In the genomic region with DNA sequence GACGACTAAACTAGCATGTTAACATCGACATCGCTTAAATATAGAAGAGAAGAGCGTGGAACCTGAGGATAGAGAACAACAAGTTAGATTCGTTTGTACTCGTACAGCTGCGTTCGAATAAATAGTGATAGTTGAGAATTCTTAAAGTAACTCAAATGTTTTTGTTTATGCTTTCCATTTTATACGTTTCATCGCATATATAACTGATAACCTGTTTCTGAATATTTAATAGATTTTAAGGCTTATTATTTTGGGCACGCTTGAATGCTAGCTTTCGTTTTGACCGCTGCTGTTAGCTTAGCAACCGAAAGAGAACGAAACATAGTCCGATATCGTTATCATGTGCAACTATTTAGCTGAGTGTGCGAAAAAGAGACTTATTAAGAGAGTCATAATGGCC, we compare ENCODE assay signal across 1 fruit fly cellular context.
TF ChIP-seq lines count a peak whose summit lies in the region.

No protein-coding gene starts in this region.

TF ChIP-seq in whole organism, embryonic, 481 proteins besides CTCF, POLR2A, EP300 and RAD21 (continued from another document and continues in another):
- TF ChIP-seq Taf1 (GFP tag; IDR thresholded peaks at IDR 0.05; lab: Robert Waterston, UW) (peak; percentile 96), emc (GFP tag; optimal IDR thresholded peaks at IDR 0.05; lab: Kevin White, UChicago) (peak; percentile 94), cwo (GFP tag; optimal IDR thresholded peaks at IDR 0.05; lab: Kevin White, UChicago) (peak; percentile 97), CG4360 (GFP tag; IDR thresholded peaks at IDR 0.05; lab: Robert Waterston, UW) (0 out of 2 replicates have a peak, but pooled peaks have one; percentile 31), lilli (GFP tag; optimal IDR thresholded peaks at IDR 0.05; lab: Kevin White, UChicago) (peak; percentile 99), bigmax (GFP tag; optimal IDR thresholded peaks at IDR 0.05; lab: Kevin White, UChicago) (peak; percentile 62), D19A (tag; optimal IDR thresholded peaks at IDR 0.05; lab: Kevin White, UChicago) (peak; percentile 84), Nf-YC (tag; optimal IDR thresholded peaks at IDR 0.05; lab: Kevin White, UChicago) (peak; percentile 80), twi (tag; optimal IDR thresholded peaks at IDR 0.05; lab: Kevin White, UChicago) (peak; percentile 74), so (GFP tag; IDR thresholded peaks at IDR 0.05; lab: Robert Waterston, UW) (peak; percentile 95), fd96Cb (tag; optimal IDR thresholded peaks at IDR 0.05; lab: Kevin White, UChicago) (peak; percentile 80), ci (GFP tag; IDR thresholded peaks at IDR 0.05; lab: Robert Waterston, UW) (peak; percentile 96), pnt (GFP tag; optimal IDR thresholded peaks at IDR 0.05; lab: Kevin White, UChicago) (peak; percentile 62), Kr (GFP tag; optimal IDR thresholded peaks at IDR 0.05; lab: Kevin White, UChicago) (no peak), CG17385 (GFP tag; optimal IDR thresholded peaks at IDR 0.05; lab: Kevin White, UChicago) (peak; percentile 94), gcm2 (GFP tag; optimal IDR thresholded peaks at IDR 0.05; lab: Kevin White, UChicago) (peak; percentile 87), Awh (GFP tag; IDR thresholded peaks at IDR 0.05; lab: Robert Waterston, UW) (peak; percentile 82), mld (GFP tag; IDR thresholded peaks at IDR 0.05; lab: Robert Waterston, UW; ENCODE audit: partially characterized antibody) (no peak), CG7987 (GFP tag; optimal IDR thresholded peaks at IDR 0.05; lab: Kevin White, UChicago) (peak; percentile 91), CG12155 (GFP tag; optimal IDR thresholded peaks at IDR 0.05; lab: Kevin White, UChicago) (peak; percentile 95), prd (optimal IDR thresholded peaks at IDR 0.05; lab: Kevin White, UChicago) (no peak), prd (GFP tag; IDR thresholded peaks at IDR 0.05; lab: Robert Waterston, UW) (peak; percentile 96), HHEX (GFP tag; optimal IDR thresholded peaks at IDR 0.05; lab: Kevin White, UChicago) (peak; percentile 97), ranshi (GFP tag; IDR thresholded peaks at IDR 0.05; lab: Robert Waterston, UW) (peak; percentile 96), CG13624 (GFP tag; optimal IDR thresholded peaks at IDR 0.05; lab: Kevin White, UChicago) (peak; percentile 98), sd (tag; optimal IDR thresholded peaks at IDR 0.05; lab: Kevin White, UChicago) (peak; percentile 94), gsb-n (tag; optimal IDR thresholded peaks at IDR 0.05; lab: Kevin White, UChicago) (peak; percentile 71), CG9609 (GFP tag; optimal IDR thresholded peaks at IDR 0.05; lab: Kevin White, UChicago) (peak; percentile 90), toy (GFP tag; IDR thresholded peaks at IDR 0.05; lab: Robert Waterston, UW) (peak; percentile 92), CG4282 (GFP tag; optimal IDR thresholded peaks at IDR 0.05; lab: Kevin White, UChicago) (peak; percentile 89), CG10959 (GFP tag; IDR thresholded peaks at IDR 0.05; lab: Robert Waterston, UW) (peak; percentile 72), yki (optimal IDR thresholded peaks at IDR 0.05; lab: Kevin White, UChicago) (no peak), Stat92E (GFP tag; optimal IDR thresholded peaks at IDR 0.05; lab: Kevin White, UChicago) (no peak), Spps (tag; optimal IDR thresholded peaks at IDR 0.05; lab: Kevin White, UChicago) (peak; percentile 55), ap (GFP tag; IDR thresholded peaks at IDR 0.05; lab: Robert Waterston, UW) (peak; percentile 81), CG10431 (GFP tag; optimal IDR thresholded peaks at IDR 0.05; lab: Kevin White, UChicago) (peak; percentile 15), CG10321 (GFP tag; IDR thresholded peaks at IDR 0.05; lab: Robert Waterston, UW) (peak; percentile 75), usp (GFP tag; optimal IDR thresholded peaks at IDR 0.05; lab: Kevin White, UChicago) (no peak), CG11723 (GFP tag; optimal IDR thresholded peaks at IDR 0.05; lab: Kevin White, UChicago) (peak; percentile 87), salm (tag; optimal IDR thresholded peaks at IDR 0.05; lab: Kevin White, UChicago) (peak; percentile 89), CG8765 (GFP tag; IDR thresholded peaks at IDR 0.05; lab: Robert Waterston, UW) (peak; percentile 85; the same call in 1 of the 2 replicates), lab (GFP tag; optimal IDR thresholded peaks at IDR 0.05; lab: Kevin White, UChicago) (peak; percentile 99), her (GFP tag; optimal IDR thresholded peaks at IDR 0.05; lab: Kevin White, UChicago) (peak; percentile 95), Xrp1 (GFP tag; IDR thresholded peaks at IDR 0.05; lab: Robert Waterston, UW) (peak; percentile 92), CG15073 (GFP tag; optimal IDR thresholded peaks at IDR 0.05; lab: Kevin White, UChicago) (peak; percentile 28), Drgx (GFP tag; IDR thresholded peaks at IDR 0.05; lab: Robert Waterston, UW) (peak; percentile 99), CoRest (tag; optimal IDR thresholded peaks at IDR 0.05; lab: Kevin White, UChicago) (peak; percentile 96), CG6791 (GFP tag; IDR thresholded peaks at IDR 0.05; lab: Robert Waterston, UW; ENCODE audit: partially characterized antibody) (no peak), HLH54F (GFP tag; optimal IDR thresholded peaks at IDR 0.05; lab: Kevin White, UChicago) (peak; percentile 96), sr (GFP tag; IDR thresholded peaks at IDR 0.05; lab: Robert Waterston, UW) (peak; percentile 65; the same call in 1 of the 3 replicates), p53 (GFP tag; optimal IDR thresholded peaks at IDR 0.05; lab: Kevin White, UChicago) (peak; percentile 29), Ptx1 (GFP tag; IDR thresholded peaks at IDR 0.05; lab: Robert Waterston, UW) (peak; percentile 97), cg (GFP tag; optimal IDR thresholded peaks at IDR 0.05; lab: Kevin White, UChicago) (no peak), z (GFP tag; IDR thresholded peaks at IDR 0.05; lab: Robert Waterston, UW) (peak; percentile 32; the same call in 1 of the 3 replicates), CG5180 (GFP tag; optimal IDR thresholded peaks at IDR 0.05; lab: Kevin White, UChicago) (no peak), CG9437 (GFP tag; optimal IDR thresholded peaks at IDR 0.05; lab: Kevin White, UChicago) (peak; percentile 85), MBD-R2 (GFP tag; IDR thresholded peaks at IDR 0.05; lab: Robert Waterston, UW) (peak; percentile 98), C15 (GFP tag; IDR thresholded peaks at IDR 0.05; lab: Robert Waterston, UW) (peak; percentile 96), bsh (GFP tag; optimal IDR thresholded peaks at IDR 0.05; lab: Kevin White, UChicago) (peak; percentile 88 to 96), phol (tag; optimal IDR thresholded peaks at IDR 0.05; lab: Kevin White, UChicago) (peak; percentile 84), h (optimal IDR thresholded peaks at IDR 0.05; lab: Kevin White, UChicago) (no peak), CG31365 (tag; optimal IDR thresholded peaks at IDR 0.05; lab: Kevin White, UChicago) (peak; percentile 88), CG2875 (GFP tag; optimal IDR thresholded peaks at IDR 0.05; lab: Kevin White, UChicago) (peak; percentile 60), zfh1 (GFP tag; IDR thresholded peaks at IDR 0.05; lab: Robert Waterston, UW) (peak; percentile 93), Lhr (GFP tag; optimal IDR thresholded peaks at IDR 0.05; lab: Kevin White, UChicago) (peak; percentile 25), CG10267 (tag; optimal IDR thresholded peaks at IDR 0.05; lab: Kevin White, UChicago) (peak; percentile 86), cato (GFP tag; optimal IDR thresholded peaks at IDR 0.05; lab: Kevin White, UChicago; ENCODE audit: borderline replicate concordance) (peak; percentile 79), ATbp (GFP tag; optimal IDR thresholded peaks at IDR 0.05; lab: Kevin White, UChicago) (peak; percentile 86), CG2889 (GFP tag; IDR thresholded peaks at IDR 0.05; lab: Robert Waterston, UW) (peak; percentile 94), CG17186 (GFP tag; optimal IDR thresholded peaks at IDR 0.05; lab: Kevin White, UChicago) (no peak), CG2129 (GFP tag; IDR thresholded peaks at IDR 0.05; lab: Robert Waterston, UW; ENCODE audit: partially characterized antibody) (no peak), Sry-δ (GFP tag; optimal IDR thresholded peaks at IDR 0.05; lab: Kevin White, UChicago) (peak; percentile 62), chinmo (GFP tag; IDR thresholded peaks at IDR 0.05; lab: Robert Waterston, UW; ENCODE audit: partially characterized antibody) (no peak), al (GFP tag; IDR thresholded peaks at IDR 0.05; lab: Robert Waterston, UW) (peak; percentile 97), Fer3 (tag; optimal IDR thresholded peaks at IDR 0.05; lab: Kevin White, UChicago) (peak; percentile 98), CG1603 (tag; optimal IDR thresholded peaks at IDR 0.05; lab: Kevin White, UChicago) (peak; percentile 86), cas (GFP tag; IDR thresholded peaks at IDR 0.05; lab: Robert Waterston, UW) (peak; percentile 97), NfI (GFP tag; optimal IDR thresholded peaks at IDR 0.05; lab: Kevin White, UChicago) (peak; percentile 97), Camta (GFP tag; optimal IDR thresholded peaks at IDR 0.05; lab: Kevin White, UChicago) (peak; percentile 92), danr (GFP tag; IDR thresholded peaks at IDR 0.05; lab: Robert Waterston, UW) (peak; percentile 93), run (tag; optimal IDR thresholded peaks at IDR 0.05; lab: Kevin White, UChicago) (peak; percentile 85), tna (GFP tag; IDR thresholded peaks at IDR 0.05; lab: Robert Waterston, UW; ENCODE audit: partially characterized antibody) (no peak), CG9876 (GFP tag; optimal IDR thresholded peaks at IDR 0.05; lab: Kevin White, UChicago) (peak; percentile 90), CG6272 (GFP tag; IDR thresholded peaks at IDR 0.05; lab: Robert Waterston, UW) (peak; percentile 92), CG14965 (GFP tag; optimal IDR thresholded peaks at IDR 0.05; lab: Kevin White, UChicago; ENCODE audit: borderline replicate concordance) (peak; percentile 75), amos (GFP tag; IDR thresholded peaks at IDR 0.05; lab: Robert Waterston, UW; ENCODE audit: partially characterized antibody) (no peak), CG4707 (GFP tag; optimal IDR thresholded peaks at IDR 0.05; lab: Kevin White, UChicago) (peak; percentile 58), Adf1 (GFP tag; IDR thresholded peaks at IDR 0.05; lab: Robert Waterston, UW) (peak; percentile 90), fu2 (GFP tag; optimal IDR thresholded peaks at IDR 0.05; lab: Kevin White, UChicago) (peak; percentile 95), NFAT (GFP tag; IDR thresholded peaks at IDR 0.05; lab: Robert Waterston, UW) (peak; percentile 97), CG9932 (GFP tag; IDR thresholded peaks at IDR 0.05; lab: Robert Waterston, UW) (peak; percentile 98), CG6689 (GFP tag; IDR thresholded peaks at IDR 0.05; lab: Robert Waterston, UW) (peak; percentile 92), dm (GFP tag; optimal IDR thresholded peaks at IDR 0.05; lab: Kevin White, UChicago) (peak; percentile 85), unc-4 (GFP tag; IDR thresholded peaks at IDR 0.05; lab: Robert Waterston, UW; ENCODE audit: partially characterized antibody) (0 out of 2 replicates have a peak, but pooled peaks have one; percentile 29), nau (GFP tag; optimal IDR thresholded peaks at IDR 0.05; lab: Kevin White, UChicago) (no peak), Fer2 (tag; optimal IDR thresholded peaks at IDR 0.05; lab: Kevin White, UChicago) (peak; percentile 93), CG12071 (GFP tag; optimal IDR thresholded peaks at IDR 0.05; lab: Kevin White, UChicago) (peak; percentile 96), B-H2 (GFP tag; optimal IDR thresholded peaks at IDR 0.05; lab: Kevin White, UChicago) (peak; percentile 96), pb (GFP tag; optimal IDR thresholded peaks at IDR 0.05; lab: Kevin White, UChicago) (peak; percentile 82), nmo (GFP tag; optimal IDR thresholded peaks at IDR 0.05; lab: Kevin White, UChicago) (peak; percentile 91), Eip74EF (GFP tag; optimal IDR thresholded peaks at IDR 0.05; lab: Kevin White, UChicago) (peak in 1 of 2 experiments; percentile 88), CG13894 (tag; optimal IDR thresholded peaks at IDR 0.05; lab: Kevin White, UChicago) (peak; percentile 98), psq (GFP tag; optimal IDR thresholded peaks at IDR 0.05; lab: Kevin White, UChicago) (peak; percentile 55), CG6254 (GFP tag; optimal IDR thresholded peaks at IDR 0.05; lab: Kevin White, UChicago) (peak; percentile 54), Mes4 (GFP tag; optimal IDR thresholded peaks at IDR 0.05; lab: Kevin White, UChicago) (peak; percentile 81), Myb (GFP tag; optimal IDR thresholded peaks at IDR 0.05; lab: Kevin White, UChicago) (peak; percentile 87), trh (GFP tag; optimal IDR thresholded peaks at IDR 0.05; lab: Kevin White, UChicago) (peak; percentile 77), pros (GFP tag; optimal IDR thresholded peaks at IDR 0.05; lab: Kevin White, UChicago) (no peak), row (GFP tag; IDR thresholded peaks at IDR 0.05; lab: Robert Waterston, UW) (peak; percentile 98), sqz (GFP tag; optimal IDR thresholded peaks at IDR 0.05; lab: Kevin White, UChicago) (no peak), CG9215 (GFP tag; IDR thresholded peaks at IDR 0.05; lab: Robert Waterston, UW) (peak; percentile 95), Mrtf (GFP tag; IDR thresholded peaks at IDR 0.05; lab: Robert Waterston, UW) (peak; percentile 95), CG16779 (GFP tag; IDR thresholded peaks at IDR 0.05; lab: Robert Waterston, UW) (peak; percentile 98), CG8924 (tag; optimal IDR thresholded peaks at IDR 0.05; lab: Kevin White, UChicago) (peak; percentile 97), CG13424 (tag; optimal IDR thresholded peaks at IDR 0.05; lab: Kevin White, UChicago) (peak; percentile 95), nerfin-1 (tag; optimal IDR thresholded peaks at IDR 0.05; lab: Kevin White, UChicago) (peak; percentile 71), CG14860 (GFP tag; IDR thresholded peaks at IDR 0.05; lab: Robert Waterston, UW; ENCODE audit: partially characterized antibody) (no peak), en (GFP tag; optimal IDR thresholded peaks at IDR 0.05; lab: Kevin White, UChicago) (peak; percentile 26), peb (GFP tag; IDR thresholded peaks at IDR 0.05; lab: Robert Waterston, UW) (peak; percentile 77), CG12104 (GFP tag; optimal IDR thresholded peaks at IDR 0.05; lab: Kevin White, UChicago) (peak; percentile 91), CG1792 (GFP tag; optimal IDR thresholded peaks at IDR 0.05; lab: Kevin White, UChicago) (peak; percentile 93), Dp (GFP tag; optimal IDR thresholded peaks at IDR 0.05; lab: Kevin White, UChicago) (peak; percentile 5), CG12769 (tag; optimal IDR thresholded peaks at IDR 0.05; lab: Kevin White, UChicago) (peak; percentile 99), otp (GFP tag; IDR thresholded peaks at IDR 0.05; lab: Robert Waterston, UW) (peak; percentile 92), Xbp1 (GFP tag; optimal IDR thresholded peaks at IDR 0.05; lab: Kevin White, UChicago) (peak; percentile 92), CG18476 (GFP tag; optimal IDR thresholded peaks at IDR 0.05; lab: Kevin White, UChicago) (peak; percentile 91)
